Worm (Caenorhabditis elegans): ENCODE measurements around the gene R11D1.7.

- TF ChIP-seq dve-1 (tag; optimal IDR thresholded peaks at IDR 0.05) (no peak), lin-11 (tag; optimal IDR thresholded peaks at IDR 0.05) (no peak), tbx-7 (tag; optimal IDR thresholded peaks at IDR 0.05) (no peak), fkh-10 (GFP tag; optimal IDR thresholded peaks at IDR 0.05) (no peak), mec-3 (tag; optimal IDR thresholded peaks at IDR 0.05; ENCODE audit: borderline replicate concordance) (no peak)
Measured at ce11 chrV:12751495-12752050, 31.8 kb downstream of the R11D1.7 start, which contains the start of gene C15C8.6.
